Worm (Caenorhabditis elegans): ENCODE measurements around the gene srh-82.

- TF ChIP-seq unc-39 (tag; optimal IDR thresholded peaks at IDR 0.05) (no peak), pha-4 (tag; optimal IDR thresholded peaks at IDR 0.05) (no peak), ztf-11 (tag; optimal IDR thresholded peaks at IDR 0.05) (no peak)
These were observed 27.6 kb upstream of the srh-82 start for ce11 chrV:117312-117711.

All from whole organism, L3 larva.